Worm (Caenorhabditis elegans): ENCODE data around the gene C08H9.18.

C08H9.18 gene

DNA sequence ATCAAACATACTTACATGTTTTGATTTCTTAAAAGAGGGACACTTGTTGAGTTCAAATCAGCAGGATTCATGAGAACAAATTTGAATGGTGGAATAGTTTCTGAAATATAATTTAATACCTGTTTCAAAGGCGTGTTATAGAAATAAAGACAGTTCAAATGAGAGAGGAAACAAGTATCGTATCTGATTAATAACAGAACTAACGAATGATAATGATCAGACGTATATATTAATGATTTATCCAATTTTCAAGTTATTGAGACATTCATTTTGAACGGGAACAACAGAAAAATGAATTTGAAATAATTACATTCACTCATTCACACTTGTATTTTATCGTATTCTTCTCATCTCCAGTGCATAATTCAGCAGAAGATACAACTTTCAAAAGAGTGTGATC, 6.4 kb downstream of the C08H9.18 start, which contains the start of gene chil-4:
chil-4 (minus strand) TSS at position 101 of the 400 bp plus-strand sequence.
- TF ChIP-seq egl-43 (GFP tag; IDR thresholded peaks at IDR 0.05) (no peak), arid-1 (GFP tag; conservative IDR thresholded peaks at IDR 0.05) (no peak), nhr-48 (tag; optimal IDR thresholded peaks at IDR 0.05) (no peak), saeg-2 (GFP tag; IDR thresholded peaks at IDR 0.05) (no peak), daf-8 (GFP tag; IDR thresholded peaks at IDR 0.05) (no peak), mdl-1 (tag; optimal IDR thresholded peaks at IDR 0.05) (no peak)

- no peak for TF ChIP-seq php-3 (GFP tag; IDR thresholded peaks at IDR 0.05)
- no peak for TF ChIP-seq ceh-44 (GFP tag; IDR thresholded peaks at IDR 0.05)
- TF ChIP-seq hlh-30 (tag; optimal IDR thresholded peaks at IDR 0.05; ENCODE audit: insufficient read depth): no peak
- TF ChIP-seq egl-43 (GFP tag; IDR thresholded peaks at IDR 0.05): no peak
- no peak for TF ChIP-seq unc-62 (GFP tag; optimal IDR thresholded peaks at IDR 0.05 in 1 of 2)
- TF ChIP-seq unc-62 (tag; optimal IDR thresholded peaks at IDR 0.05): no peak
- no peak for TF ChIP-seq nhr-41 (GFP tag; IDR thresholded peaks at IDR 0.05)
- no peak for TF ChIP-seq nhr-6 (tag; optimal IDR thresholded peaks at IDR 0.05)
- TF ChIP-seq spr-1 (tag; optimal IDR thresholded peaks at IDR 0.05): no peak
- no peak for TF ChIP-seq pqm-1 (tag; optimal IDR thresholded peaks at IDR 0.05)
- TF ChIP-seq lsy-2 (tag; optimal IDR thresholded peaks at IDR 0.05): no peak
- TF ChIP-seq lim-7 (GFP tag; IDR thresholded peaks at IDR 0.05): no peak
- no peak for TF ChIP-seq aha-1 (tag)
These were observed 11.1 kb downstream of the C08H9.18 start, which contains the start of gene ZK938.10 for ce11 chrII:9850945-9851344. Gene ZK938.10 (minus strand): TSS chrII:9851045.

ce11 chrII:9849497-9849896, 12.6 kb downstream of the C08H9.18 start, which contains the start of gene old-2:
Gene old-2 (minus strand): TSS chrII:9849597.
- TF ChIP-seq hlh-11 (tag; optimal IDR thresholded peaks at IDR 0.05): no peak
- no peak for TF ChIP-seq ztf-7 (tag; optimal IDR thresholded peaks at IDR 0.05)
- TF ChIP-seq ceh-32 (tag; optimal IDR thresholded peaks at IDR 0.05; ENCODE audit: poor library complexity): no peak
- no peak for TF ChIP-seq nhr-28 (tag; optimal IDR thresholded peaks at IDR 0.05)
- no peak for TF ChIP-seq daf-8 (GFP tag; IDR thresholded peaks at IDR 0.05)
- TF ChIP-seq nhr-237 (tag; optimal IDR thresholded peaks at IDR 0.05): no peak
- TF ChIP-seq pqm-1 (tag; optimal IDR thresholded peaks at IDR 0.05): no peak
- TF ChIP-seq php-3 (GFP tag; IDR thresholded peaks at IDR 0.05): no peak
- no peak for TF ChIP-seq nhr-48 (tag; optimal IDR thresholded peaks at IDR 0.05)
- no peak for TF ChIP-seq ama-1 (optimal IDR thresholded peaks at IDR 0.05)
- no peak for TF ChIP-seq lin-38 (GFP tag; IDR thresholded peaks at IDR 0.05)
- no peak for TF ChIP-seq lin-29 (GFP tag; IDR thresholded peaks at IDR 0.05)
- no peak for TF ChIP-seq attf-4 (tag; optimal IDR thresholded peaks at IDR 0.05)
- no peak for TF ChIP-seq nhr-25 (tag; optimal IDR thresholded peaks at IDR 0.05; ENCODE audit: borderline replicate concordance, insufficient read depth)
- no peak for TF ChIP-seq gei-8 (GFP tag; optimal IDR thresholded peaks at IDR 0.05)
- no peak for TF ChIP-seq nhr-41 (GFP tag; IDR thresholded peaks at IDR 0.05)
- TF ChIP-seq saeg-2 (GFP tag; IDR thresholded peaks at IDR 0.05): no peak

DNA sequence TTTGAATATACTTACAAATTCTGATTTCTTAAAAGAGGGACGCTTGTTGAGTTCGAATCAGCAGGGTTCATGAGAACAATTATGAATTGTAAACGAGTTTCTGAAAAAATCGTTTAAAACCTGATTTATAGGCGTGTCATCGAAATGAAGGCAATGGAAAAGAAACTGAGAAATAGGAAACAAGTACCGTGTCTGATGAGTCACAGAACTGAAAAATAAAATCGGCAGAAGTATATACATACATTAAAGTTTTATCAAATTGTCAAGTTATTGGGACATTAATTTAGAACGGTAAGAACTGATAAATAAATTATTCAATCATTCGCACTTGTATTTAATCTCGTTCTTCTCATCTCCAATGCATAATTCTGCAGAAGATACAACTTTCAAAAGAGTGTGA, 16.8 kb downstream of the C08H9.18 start, which contains the start of gene chil-9:
chil-9 (minus strand) TSS at position 101 of the 400 bp plus-strand sequence.
- peak in 1 of 2 experiments; percentile 31 for TF ChIP-seq unc-62 (GFP tag; optimal IDR thresholded peaks at IDR 0.05 in 1 of 2)
- no peak for TF ChIP-seq unc-62 (tag; optimal IDR thresholded peaks at IDR 0.05)
- no peak for TF ChIP-seq lin-1 (GFP tag; IDR thresholded peaks at IDR 0.05)

ce11 chrII:9841985-9842505, 20.0 kb downstream of the C08H9.18 start, which contains the start of gene rnh-1.2:
Gene rnh-1.2 (minus strand): TSS chrII:9842035.
- no peak for TF ChIP-seq daf-8 (GFP tag; IDR thresholded peaks at IDR 0.05)
- TF ChIP-seq R02D3.7 (tag; optimal IDR thresholded peaks at IDR 0.05): peak; percentile 56

DNA sequence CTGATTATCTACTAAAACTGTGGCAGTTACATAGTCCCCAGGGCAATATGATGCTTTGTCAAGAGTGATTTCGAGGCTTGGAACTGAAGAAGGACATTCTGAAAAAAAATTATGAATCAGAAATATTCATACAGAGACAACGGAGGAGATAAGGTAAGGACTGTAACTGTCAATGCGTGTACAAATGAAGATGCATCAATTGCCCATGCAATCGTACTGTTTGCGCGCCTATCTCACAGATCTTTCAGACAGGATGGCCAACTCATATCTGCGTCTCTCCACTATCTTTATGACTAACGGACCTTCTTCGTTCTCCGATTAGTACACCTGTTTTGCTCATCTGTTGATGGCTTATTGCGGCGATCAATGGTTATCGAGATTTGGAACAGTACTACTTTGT, 21.7 kb downstream of the C08H9.18 start, which contains the start of gene ZK938.11:
ZK938.11 (minus strand) TSS at position 101 of the 400 bp plus-strand sequence.
- TF ChIP-seq Y48G9A.11 (GFP tag; IDR thresholded peaks at IDR 0.05) (no peak), lir-3 (tag; optimal IDR thresholded peaks at IDR 0.05) (no peak), sdz-12 (GFP tag; optimal IDR thresholded peaks at IDR 0.05) (no peak), nhr-11 (tag; optimal IDR thresholded peaks at IDR 0.05) (no peak), mxl-2 (GFP tag; conservative IDR thresholded peaks at IDR 0.05) (no peak), aha-1 (tag) (no peak), Y5F2A.4 (GFP tag; optimal IDR thresholded peaks at IDR 0.05) (no peak), ctbp-1 (GFP tag; IDR thresholded peaks at IDR 0.05) (no peak), ZK337.2 (GFP tag; IDR thresholded peaks at IDR 0.05) (no peak), F49E8.2 (tag; optimal IDR thresholded peaks at IDR 0.05; ENCODE audit: borderline replicate concordance) (no peak), attf-4 (tag; optimal IDR thresholded peaks at IDR 0.05) (no peak), cey-2 (tag; optimal IDR thresholded peaks at IDR 0.05; ENCODE audit: borderline replicate concordance, insufficient read depth) (no peak), nhr-6 (tag; optimal IDR thresholded peaks at IDR 0.05) (no peak), lin-39 (tag; optimal IDR thresholded peaks at IDR 0.05) (no peak)
